Fruit fly (Drosophila melanogaster) whole organism, embryonic: Measurements from ENCODE around the gene bon.
A peak's percentile ranks its signal among the peaks of the same experiment; 100 is the strongest.

ENCODE experiments used
- Abd-B ChIP-seq: fragments of 200-800 bp; sonication (Bioruptor generic); optimal IDR thresholded peaks from 2 replicates; lab custom pipeline; 2018; ENCODE audit warnings: missing biosample characterization, mild to moderate bottlenecking, missing genetic modification characterization, moderate library complexity
- Aef1 ChIP-seq: fragments of 200-800 bp; sonication (Bioruptor generic); IDR thresholded peaks from 3 replicates; pipeline ENCODE4 v1.3.6; 2022; ENCODE audit warnings: missing biosample characterization, missing genetic modification characterization
- Awh ChIP-seq: fragments of 200-800 bp; sonication (Bioruptor generic); IDR thresholded peaks from 2 replicates; pipeline ENCODE4, ENCODE4 v1.3.6; 2022; ENCODE audit warnings: missing biosample characterization, missing genetic modification characterization
- B-H1 ChIP-seq: fragments of 200-800 bp; sonication (Bioruptor generic); IDR thresholded peaks from 3 replicates; pipeline ENCODE4 v1.3.6; 2022; ENCODE audit warnings: missing biosample characterization, missing genetic modification characterization
- Blimp-1 ChIP-seq: fragments of 200-800 bp; sonication (Bioruptor generic); optimal IDR thresholded peaks from 3 replicates; lab custom pipeline; 2018; ENCODE audit warnings: missing biosample characterization, missing genetic modification characterization, mild to moderate bottlenecking, moderate library complexity, missing genetic modification reagents
- CG11504 ChIP-seq: fragments of 200-800 bp; sonication (Bioruptor generic); optimal IDR thresholded peaks from 3 replicates; lab custom pipeline; 2019; ENCODE audit warnings: missing biosample characterization, mild to moderate bottlenecking, missing genetic modification characterization, moderate library complexity
- CG11560 ChIP-seq: fragments of 200-800 bp; sonication (Bioruptor generic); IDR thresholded peaks from 3 replicates; pipeline ENCODE4 v1.3.6; 2022; ENCODE audit warnings: missing biosample characterization, missing genetic modification characterization
- CG13287 ChIP-seq: fragments of 200-800 bp; sonication (Bioruptor generic); IDR thresholded peaks from 2 replicates; pipeline ENCODE4 v1.3.6; 2022; ENCODE audit warnings: missing biosample characterization, missing genetic modification characterization; ENCODE audit not compliant: partially characterized antibody
- CG15269 ChIP-seq: fragments of 200-800 bp; sonication (Bioruptor generic); optimal IDR thresholded peaks from 2 replicates; lab custom pipeline; 2018; ENCODE audit warnings: missing biosample characterization, mild to moderate bottlenecking, missing genetic modification characterization, moderate library complexity
- CG16779 ChIP-seq: fragments of 200-800 bp; sonication (Bioruptor generic); IDR thresholded peaks from 2 replicates; pipeline ENCODE4 v1.3.6; 2022; ENCODE audit warnings: missing biosample characterization, missing genetic modification characterization
- CG16863 ChIP-seq: fragments of 200-800 bp; sonication (Bioruptor generic); optimal IDR thresholded peaks from 3 replicates; lab custom pipeline; 2016; ENCODE audit warnings: missing biosample characterization, missing genetic modification characterization
- CG17186 ChIP-seq: fragments of 200-800 bp; sonication (Bioruptor generic); optimal IDR thresholded peaks from 3 replicates; lab custom pipeline; 2017; ENCODE audit warnings: missing biosample characterization, missing genetic modification reagents, missing genetic modification characterization
- CG18011 ChIP-seq: fragments of 200-800 bp; sonication (Bioruptor generic); optimal IDR thresholded peaks from 2 replicates; lab custom pipeline; 2017; ENCODE audit warnings: missing biosample characterization, missing genetic modification characterization, mild to moderate bottlenecking, moderate library complexity, missing genotype
- CG34376 ChIP-seq: fragments of 200-800 bp; sonication (Bioruptor generic); optimal IDR thresholded peaks from 2 replicates; lab custom pipeline; 2018; ENCODE audit warnings: missing biosample characterization, mild to moderate bottlenecking, missing genetic modification characterization
- CG3847 ChIP-seq: fragments of 200-800 bp; sonication (Bioruptor generic); IDR thresholded peaks from 2 replicates; pipeline ENCODE4 v1.3.6; 2022; ENCODE audit warnings: missing biosample characterization, missing genetic modification characterization
- CG4730 ChIP-seq: fragments of 200-800 bp; sonication (Bioruptor generic); IDR thresholded peaks from 2 replicates; pipeline ENCODE4 v1.3.6; 2022; ENCODE audit warnings: missing biosample characterization, missing genetic modification characterization
- CG4854 ChIP-seq: fragments of 200-800 bp; sonication (Bioruptor generic); optimal IDR thresholded peaks from 2 replicates; lab custom pipeline; 2016; ENCODE audit warnings: missing biosample characterization, missing genetic modification characterization, inconsistent platforms
- CG6683 ChIP-seq: fragments of 200-800 bp; sonication (Bioruptor generic); optimal IDR thresholded peaks from 2 replicates; lab custom pipeline; 2017; ENCODE audit warnings: missing biosample characterization, mild to moderate bottlenecking, missing genetic modification characterization, missing genetic modification reagents
- CG6689 ChIP-seq: fragments of 200-800 bp; sonication (Bioruptor generic); IDR thresholded peaks from 2 replicates; pipeline ENCODE4 v1.3.6; 2022; ENCODE audit warnings: missing biosample characterization, missing genetic modification characterization
- CG6765 ChIP-seq: fragments of 200-800 bp; sonication (Bioruptor generic); optimal IDR thresholded peaks from 3 replicates; lab custom pipeline; 2017; ENCODE audit warnings: missing biosample characterization, mild to moderate bottlenecking, missing genetic modification characterization
- CG8765 ChIP-seq: fragments of 200-800 bp; sonication (Bioruptor generic); IDR thresholded peaks from 2 replicates; pipeline ENCODE4 v1.3.6; 2022; ENCODE audit warnings: missing biosample characterization, missing genetic modification characterization
- CG9797 ChIP-seq: fragments of 200-800 bp; sonication (Bioruptor generic); optimal IDR thresholded peaks from 3 replicates; lab custom pipeline; 2018; ENCODE audit warnings: missing biosample characterization, mild to moderate bottlenecking, missing genetic modification characterization
- Dek ChIP-seq: fragments of 200-800 bp; sonication (Bioruptor generic); optimal IDR thresholded peaks from 3 replicates; lab custom pipeline; 2019; ENCODE audit warnings: missing biosample characterization, mild to moderate bottlenecking, missing genetic modification characterization, moderate library complexity
- Doc2 ChIP-seq: fragments of 200-800 bp; sonication (Bioruptor generic); IDR thresholded peaks from 2 replicates; pipeline ENCODE4 v1.3.6; 2022; ENCODE audit warnings: missing biosample characterization, missing genetic modification characterization
- HHEX ChIP-seq: fragments of 200-800 bp; sonication (Bioruptor generic); optimal IDR thresholded peaks from 3 replicates; lab custom pipeline; 2017; ENCODE audit warnings: missing biosample characterization, mild to moderate bottlenecking, missing genetic modification characterization, missing genetic modification reagents
- Hr51 ChIP-seq, 2 experiments: fragments of 200-800 bp; sonication (Bioruptor generic); optimal IDR thresholded peaks; 2 replicates in 1 of 2; 3 replicates in 1 of 2; lab custom pipeline; 2016 to 2018; ENCODE audit warnings: missing biosample characterization in 2 of 2, missing genetic modification characterization in 2 of 2, mild to moderate bottlenecking in 1 of 2, moderate library complexity in 1 of 2
- MBD-R2 ChIP-seq: fragments of 200-800 bp; sonication (Bioruptor generic); IDR thresholded peaks from 2 replicates; pipeline ENCODE4 v1.3.6; 2022; ENCODE audit warnings: missing biosample characterization, missing genetic modification characterization
- Med ChIP-seq: fragments of 200-800 bp; sonication (Bioruptor generic); peaks from one replicate; lab custom pipeline; 2016; ENCODE audit warnings: missing biosample characterization, missing genetic modification characterization, mild to moderate bottlenecking, inconsistent platforms, moderate library complexity
- NK7.1 ChIP-seq: fragments of 200-800 bp; sonication (Bioruptor generic); optimal IDR thresholded peaks from 3 replicates; lab custom pipeline; 2016; ENCODE audit warnings: missing biosample characterization, missing genetic modification characterization
- Nf-YC ChIP-seq: fragments of 200-800 bp; optimal IDR thresholded peaks from 3 replicates; lab custom pipeline; 2019; ENCODE audit warnings: missing biosample characterization, mild to moderate bottlenecking, missing genetic modification characterization, moderate library complexity
- Side ChIP-seq: fragments of 200-800 bp; sonication (Bioruptor generic); optimal IDR thresholded peaks from 2 replicates; lab custom pipeline; 2016; ENCODE audit warnings: missing biosample characterization, missing genetic modification characterization
- TFAM ChIP-seq: fragments of 200-800 bp; sonication (Bioruptor generic); optimal IDR thresholded peaks from 2 replicates; lab custom pipeline; 2017; ENCODE audit warnings: missing biosample characterization, missing genetic modification characterization, inconsistent platforms
- Vsx1 ChIP-seq: fragments of 200-800 bp; sonication (Bioruptor generic); optimal IDR thresholded peaks from 2 replicates; lab custom pipeline; 2017; ENCODE audit warnings: missing biosample characterization, mild to moderate bottlenecking, missing genetic modification characterization, missing genetic modification reagents
- ash1 ChIP-seq: fragments of 200-800 bp; sonication (Bioruptor generic); optimal IDR thresholded peaks from 2 replicates; lab custom pipeline; 2018; ENCODE audit warnings: missing biosample characterization, mild to moderate bottlenecking, missing genetic modification characterization
- az2 ChIP-seq: fragments of 200-800 bp; sonication (Bioruptor generic); optimal IDR thresholded peaks from 3 replicates; lab custom pipeline; 2016; ENCODE audit warnings: missing biosample characterization, missing genetic modification characterization
- cg ChIP-seq: fragments of 200-800 bp; sonication (Bioruptor generic); optimal IDR thresholded peaks from 3 replicates; lab custom pipeline; 2019; ENCODE audit warnings: missing biosample characterization, mild to moderate bottlenecking, missing genetic modification characterization, moderate library complexity
- dan ChIP-seq: fragments of 200-800 bp; sonication (Bioruptor generic); IDR thresholded peaks from 2 replicates; pipeline ENCODE4 v1.3.6; 2022; ENCODE audit warnings: missing biosample characterization, missing genetic modification characterization
- disco-r ChIP-seq: fragments of 200-800 bp; sonication (Bioruptor generic); optimal IDR thresholded peaks from 2 replicates; lab custom pipeline; 2016; ENCODE audit warnings: missing biosample characterization, missing genetic modification characterization
- dm ChIP-seq: fragments of 200-800 bp; sonication (Bioruptor generic); optimal IDR thresholded peaks from 3 replicates; lab custom pipeline; 2016; ENCODE audit warnings: missing biosample characterization, missing genetic modification characterization
- h ChIP-seq: fragments of >200 bp; optimal IDR thresholded peaks from 2 replicates; lab custom pipeline; 2017
- hkb ChIP-seq, 2 experiments: fragments of 200-800 bp in 1 of 2; fragments of >200 bp in 1 of 2; sonication (Bioruptor generic) in 1 of 2; IDR thresholded peaks in 1 of 2; optimal IDR thresholded peaks in 1 of 2; 2 replicates each; pipeline versions ENCODE4 v1.3.6 to Lab custom; 2017 to 2022; ENCODE audit warnings: missing biosample characterization in 1 of 2, missing genetic modification characterization in 1 of 2
- maf-S ChIP-seq: fragments of 200-800 bp; sonication (Bioruptor generic); optimal IDR thresholded peaks from 2 replicates; lab custom pipeline; 2016; ENCODE audit warnings: missing biosample characterization, missing genetic modification characterization
- mam ChIP-seq: fragments of 200-800 bp; sonication (Bioruptor generic); optimal IDR thresholded peaks from 3 replicates; lab custom pipeline; 2016; ENCODE audit warnings: missing biosample characterization, missing genetic modification characterization
- mld ChIP-seq: fragments of 200-800 bp; sonication (Bioruptor generic); IDR thresholded peaks from 3 replicates; pipeline ENCODE4 v1.3.6; 2022; ENCODE audit warnings: missing biosample characterization, missing genetic modification characterization; ENCODE audit not compliant: partially characterized antibody
- onecut ChIP-seq: fragments of 200-800 bp; sonication (Bioruptor generic); IDR thresholded peaks from 2 replicates; pipeline ENCODE4 v1.3.6; 2022; ENCODE audit warnings: missing biosample characterization, missing genetic modification characterization
- repo ChIP-seq: fragments of 200-800 bp; sonication (Bioruptor generic); optimal IDR thresholded peaks from 2 replicates; lab custom pipeline; 2016; ENCODE audit warnings: missing biosample characterization, missing genetic modification characterization
- rib ChIP-seq: fragments of 200-800 bp; sonication (Bioruptor generic); IDR thresholded peaks from 2 replicates; pipeline ENCODE4 v1.3.6; 2022; ENCODE audit warnings: missing biosample characterization, missing genetic modification characterization
- salm ChIP-seq: fragments of 200-800 bp; sonication (Bioruptor generic); optimal IDR thresholded peaks from 2 replicates; lab custom pipeline; 2018; ENCODE audit warnings: missing biosample characterization, mild to moderate bottlenecking, missing genetic modification characterization
- slou ChIP-seq: fragments of 200-800 bp; sonication (Bioruptor generic); optimal IDR thresholded peaks from 3 replicates; lab custom pipeline; 2016; ENCODE audit warnings: missing biosample characterization, missing genetic modification characterization
- trem ChIP-seq: fragments of 200-800 bp; optimal IDR thresholded peaks from 3 replicates; lab custom pipeline; 2019; ENCODE audit warnings: missing biosample characterization, mild to moderate bottlenecking, missing genetic modification characterization, moderate library complexity

The bon gene

dm6 chr3R:20579816-20580215 lies 13.1 kb upstream of the bon start, which contains the start of the genes EloB and Srp14 (continued):
- TF ChIP-seq Nf-YC (tag; lab: Kevin White, UChicago) (peak; percentile 80), CG8765 (peak; percentile 69), TFAM (GFP tag; lab: Kevin White, UChicago) (peak; percentile 69), CG16779 (0 out of 2 replicates have a peak, but pooled peaks have one; percentile 6), disco-r (peak; percentile 17), CG11504 (tag; lab: Kevin White, UChicago) (no peak), CG3847 (peak; percentile 87), HHEX (GFP tag; lab: Kevin White, UChicago) (peak; percentile 42), CG17186 (GFP tag; lab: Kevin White, UChicago) (peak; percentile 50), CG13287 (GFP tag; lab: Robert Waterston, UW) (peak; percentile 98), Med (peak; percentile 98), ash1 (GFP tag; lab: Kevin White, UChicago) (no peak), mam (GFP tag; lab: Kevin White, UChicago) (peak; percentile 86), Awh (GFP tag; lab: Robert Waterston, UW) (peak; percentile 43; the same call in 1 of the 2 replicates), rib (GFP tag; lab: Robert Waterston, UW) (peak; percentile 71; the same call in 1 of the 2 replicates), CG11560 (tag; lab: Robert Waterston, UW) (peak; percentile 51; the same call in 1 of the 3 replicates), MBD-R2 (GFP tag; lab: Robert Waterston, UW) (peak; percentile 90), CG34376 (GFP tag; lab: Kevin White, UChicago) (peak; percentile 75), CG9797 (peak; percentile 80), az2 (peak; percentile 78), Doc2 (GFP tag; lab: Robert Waterston, UW) (no peak), dm (GFP tag; lab: Kevin White, UChicago) (peak; percentile 62), B-H1 (peak; percentile 43; the same call in 2 of the 3 replicates), Side (peak; percentile 53), CG15269 (tag; lab: Kevin White, UChicago) (no peak), NK7.1 (GFP tag; lab: Kevin White, UChicago) (peak; percentile 24), CG4730 (GFP tag; lab: Robert Waterston, UW) (peak; percentile 48; the same call in 1 of the 2 replicates), hkb (optimal IDR thresholded peaks at IDR 0.05; lab: Kevin White, UChicago) (peak; percentile 43), hkb (GFP tag; IDR thresholded peaks at IDR 0.05; lab: Robert Waterston, UW) (peak; percentile 78), Hr51 (GFP tag; optimal IDR thresholded peaks at IDR 0.05; lab: Kevin White, UChicago) (peak; percentile 75 to 79), CG18011 (peak; percentile 66), Aef1 (peak; percentile 66), maf-S (GFP tag; lab: Kevin White, UChicago) (peak; percentile 58), cg (GFP tag; lab: Kevin White, UChicago) (no peak), CG6683 (peak; percentile 45), Blimp-1 (peak; percentile 73), slou (GFP tag; lab: Kevin White, UChicago) (peak; percentile 73), CG16863 (peak; percentile 74), Dek (tag; lab: Kevin White, UChicago) (peak; percentile 74), h (no peak), dan (GFP tag; lab: Robert Waterston, UW) (no peak), onecut (GFP tag; lab: Robert Waterston, UW) (peak; percentile 59), trem (peak; percentile 93), repo (GFP tag; lab: Kevin White, UChicago) (peak; percentile 63), salm (tag; lab: Kevin White, UChicago) (peak; percentile 76), CG4854 (GFP tag; lab: Kevin White, UChicago) (peak; percentile 67), Vsx1 (no peak), CG6765 (GFP tag; lab: Kevin White, UChicago) (peak; percentile 78), CG6689 (GFP tag; lab: Robert Waterston, UW) (peak; percentile 71), mld (peak; percentile 92), Abd-B (no peak)
